Worm (Caenorhabditis elegans): ENCODE data around the gene B0286.1.
A peak's percentile ranks its signal among the peaks of the same experiment; 100 is the strongest.

Gene B0286.1

DNA sequence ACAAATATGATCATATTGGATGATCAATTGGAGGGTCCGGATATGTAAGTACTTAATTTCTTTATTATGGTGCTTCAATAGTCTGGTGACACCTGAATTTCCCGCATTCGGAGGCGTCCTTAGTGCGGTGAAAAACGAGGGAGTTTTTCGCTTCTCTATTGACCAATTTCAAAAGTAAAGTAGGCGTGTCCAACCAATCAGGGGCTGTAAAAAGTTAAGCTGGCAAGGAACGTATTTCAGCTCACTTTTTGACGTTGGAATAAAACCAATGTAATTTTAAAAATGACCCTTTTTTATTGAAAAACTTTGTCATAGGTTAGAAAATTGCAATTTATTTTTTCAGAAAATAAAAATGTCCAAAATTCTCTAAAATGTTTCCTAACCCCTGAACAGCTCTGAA is 31.4 kb downstream of the B0286.1 start:
- TF ChIP-seq nhr-76 (tag; optimal IDR thresholded peaks at IDR 0.05) (no peak), C16A3.4 (tag; optimal IDR thresholded peaks at IDR 0.05) (no peak), unc-62 (GFP tag; optimal IDR thresholded peaks at IDR 0.05) (no peak), nhr-12 (tag; optimal IDR thresholded peaks at IDR 0.05) (no peak), ceh-63 (GFP tag; optimal IDR thresholded peaks at IDR 0.05) (no peak), unc-98 (GFP tag; IDR thresholded peaks at IDR 0.05) (no peak), pag-3 (tag; optimal IDR thresholded peaks at IDR 0.05; ENCODE audit: borderline replicate concordance, insufficient read depth) (no peak), lin-13 (GFP tag; optimal IDR thresholded peaks at IDR 0.05) (no peak), nhr-237 (tag; optimal IDR thresholded peaks at IDR 0.05) (no peak), nhr-77 (tag; optimal IDR thresholded peaks at IDR 0.05) (no peak)

DNA sequence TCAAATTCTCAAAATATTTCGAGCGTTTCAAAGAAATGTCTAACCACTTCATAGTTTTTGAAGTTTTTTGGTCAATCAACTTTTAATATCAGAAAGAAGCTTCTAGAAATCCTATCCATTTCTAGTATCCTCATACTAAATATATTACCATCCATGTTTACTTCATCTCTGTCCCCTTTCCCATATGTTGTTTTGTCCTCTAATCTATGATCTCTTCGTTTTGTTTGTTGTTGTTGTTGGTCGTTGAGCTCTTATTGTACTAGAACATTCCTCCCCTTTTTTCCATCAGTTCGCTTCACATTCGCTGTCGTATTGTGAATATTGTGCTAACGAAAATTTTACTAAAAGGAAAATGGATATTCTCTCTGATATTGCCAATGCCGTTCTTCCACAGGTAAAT is 39.0 kb downstream of the B0286.1 start, which contains the start of gene sod-5:
Gene sod-5, plus strand, starts transcription at position 301 of the 400 bp plus-strand sequence.
- TF ChIP-seq nhr-84 (tag; optimal IDR thresholded peaks at IDR 0.05) (no peak), ztf-4 (tag; optimal IDR thresholded peaks at IDR 0.05) (no peak), mab-9 (GFP tag; IDR thresholded peaks at IDR 0.05) (no peak), irx-1 (tag; optimal IDR thresholded peaks at IDR 0.05) (no peak), unc-30 (tag; optimal IDR thresholded peaks at IDR 0.05) (no peak), C34B4.2 (tag; optimal IDR thresholded peaks at IDR 0.05) (no peak), alr-1 (tag; optimal IDR thresholded peaks at IDR 0.05; ENCODE audit: borderline replicate concordance) (no peak), unc-62 (GFP tag; optimal IDR thresholded peaks at IDR 0.05) (no peak), sup-37 (GFP tag; optimal IDR thresholded peaks at IDR 0.05) (no peak), nhr-11 (tag; optimal IDR thresholded peaks at IDR 0.05) (no peak), dpl-1 (GFP tag; optimal IDR thresholded peaks at IDR 0.05) (no peak), zip-4 (GFP tag; optimal IDR thresholded peaks at IDR 0.05) (no peak), lir-3 (tag; optimal IDR thresholded peaks at IDR 0.05; ENCODE audit: poor library complexity) (no peak), skn-1 (tag; optimal IDR thresholded peaks at IDR 0.05) (no peak), nhr-47 (tag; optimal IDR thresholded peaks at IDR 0.05) (no peak), ceh-88 (GFP tag; IDR thresholded peaks at IDR 0.05) (no peak), ceh-63 (GFP tag; optimal IDR thresholded peaks at IDR 0.05) (no peak)

DNA sequence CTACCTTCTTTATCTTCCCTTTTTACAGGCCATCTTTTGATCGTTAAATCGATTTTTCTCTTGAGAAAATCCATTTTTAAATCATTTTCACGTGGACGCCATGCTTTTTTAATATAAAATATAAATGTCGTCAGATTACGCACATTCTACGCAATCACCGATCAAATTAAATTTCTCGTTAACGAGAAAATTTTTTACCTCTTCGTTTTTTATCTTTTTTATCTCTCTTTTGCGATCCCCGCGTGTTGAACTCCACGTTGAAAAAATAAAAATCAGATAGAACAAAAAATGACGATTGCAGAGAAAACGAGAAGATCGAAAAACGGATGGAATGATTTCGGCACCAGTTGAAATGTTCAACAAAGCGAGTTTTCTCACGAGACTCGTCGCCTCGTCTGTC is 41.7 kb downstream of the B0286.1 start, which contains the start of gene bpnt-1:
Gene bpnt-1, plus strand, starts transcription at position 301 of the 400 bp plus-strand sequence.
- TF ChIP-seq snu-23 (GFP tag; optimal IDR thresholded peaks at IDR 0.05): peak; percentile 33
- peak; percentile 29 for TF ChIP-seq blmp-1 (tag; optimal IDR thresholded peaks at IDR 0.05)
- TF ChIP-seq hlh-4 (tag; optimal IDR thresholded peaks at IDR 0.05): no peak
- peak; percentile 39 for TF ChIP-seq F16B12.6 (tag; optimal IDR thresholded peaks at IDR 0.05)
- TF ChIP-seq irx-1 (tag; optimal IDR thresholded peaks at IDR 0.05): no peak
- peak; percentile 31 for TF ChIP-seq mep-1 (tag; optimal IDR thresholded peaks at IDR 0.05)
- TF ChIP-seq xbp-1 (tag; optimal IDR thresholded peaks at IDR 0.05): no peak
- TF ChIP-seq C04F5.9 (tag; optimal IDR thresholded peaks at IDR 0.05): no peak
- TF ChIP-seq Y116A8C.19 (tag; optimal IDR thresholded peaks at IDR 0.05; ENCODE audit: borderline replicate concordance): no peak
- peak; percentile 49 for TF ChIP-seq nhr-20 (tag; optimal IDR thresholded peaks at IDR 0.05)
- TF ChIP-seq dpl-1 (GFP tag; optimal IDR thresholded peaks at IDR 0.05): peak in 1 of 3 experiments; percentile 6
- TF ChIP-seq tbx-2 (tag; optimal IDR thresholded peaks at IDR 0.05): no peak
- TF ChIP-seq dsc-1 (tag; optimal IDR thresholded peaks at IDR 0.05): peak; percentile 33
- TF ChIP-seq ama-1 (optimal IDR thresholded peaks at IDR 0.05): no peak
- peak in 1 of 2 experiments; percentile 41 for TF ChIP-seq lsy-2 (tag; optimal IDR thresholded peaks at IDR 0.05)
- TF ChIP-seq nhr-28 (tag; optimal IDR thresholded peaks at IDR 0.05): no peak
- no peak for TF ChIP-seq fos-1 (tag; optimal IDR thresholded peaks at IDR 0.05)
- peak; percentile 65 for TF ChIP-seq nhr-85 (tag)
- no peak for TF ChIP-seq fkh-10 (GFP tag; optimal IDR thresholded peaks at IDR 0.05)
- TF ChIP-seq lin-14 (GFP tag; optimal IDR thresholded peaks at IDR 0.05): no peak
- peak; percentile 37 for TF ChIP-seq nhr-90 (tag; optimal IDR thresholded peaks at IDR 0.05; ENCODE audit: poor library complexity)
- TF ChIP-seq snpc-4 (tag; optimal IDR thresholded peaks at IDR 0.05): no peak
- no peak for TF ChIP-seq ceh-90 (tag; optimal IDR thresholded peaks at IDR 0.05)
- TF ChIP-seq efl-1 (optimal IDR thresholded peaks at IDR 0.05): peak in 1 of 2 experiments; percentile 5
- peak; percentile 1 to 9 for TF ChIP-seq efl-1 (GFP tag; optimal IDR thresholded peaks at IDR 0.05 in 1 of 2)
- peak; percentile 18 for TF ChIP-seq nhr-47 (tag; optimal IDR thresholded peaks at IDR 0.05)
- TF ChIP-seq aly-2 (tag; optimal IDR thresholded peaks at IDR 0.05): no peak
- TF ChIP-seq elt-3 (tag; optimal IDR thresholded peaks at IDR 0.05): peak in 1 of 6 experiments; percentile 44
- no peak for TF ChIP-seq mef-2 (tag; optimal IDR thresholded peaks at IDR 0.05)
